Fruit fly (Drosophila melanogaster) whole organism, wandering third instar larva: ENCODE results near the gene Pdhb.

ENCODE experiments used
- CG9705 ChIP-seq: fragments of 200-800 bp; sonication (Bioruptor generic); optimal IDR thresholded peaks from 2 replicates; lab custom pipeline; 2018; ENCODE audit warnings: missing biosample characterization, mild to moderate bottlenecking, missing genetic modification characterization
- CrebA ChIP-seq: fragments of 200-800 bp; sonication (Bioruptor generic); optimal IDR thresholded peaks from 2 replicates; lab custom pipeline; 2016; ENCODE audit warnings: missing biosample characterization, mild to moderate bottlenecking, missing genetic modification characterization, borderline replicate concordance
- Dfd ChIP-seq: fragments of >200 bp; optimal IDR thresholded peaks from 2 replicates; lab custom pipeline; 2017; ENCODE audit warnings: missing biosample characterization, missing genetic modification characterization
- GATAd ChIP-seq: sonication (Bioruptor generic); optimal IDR thresholded peaks from 2 replicates; lab custom pipeline; 2016; ENCODE audit warnings: missing biosample characterization, missing genetic modification characterization
- Sp1 ChIP-seq: fragments of 200-800 bp; sonication (Bioruptor generic); optimal IDR thresholded peaks from 3 replicates; lab custom pipeline; 2019; ENCODE audit warnings: missing biosample characterization, mild to moderate bottlenecking, missing genetic modification characterization, moderate library complexity
- dl ChIP-seq, 2 experiments: fragments of 175-275, 200-275 bp in 1 of 2; fragments of 200-275 bp in 1 of 2; sonication (Bioruptor generic); optimal IDR thresholded peaks; lab custom pipeline; 2018; ENCODE audit warnings: mild to moderate bottlenecking in 2 of 2, missing biosample characterization in 2 of 2, missing genetic modification characterization in 2 of 2, moderate library complexity in 2 of 2; ENCODE audit not compliant: partially characterized antibody in 2 of 2, insufficient read depth in 1 of 2
- fru ChIP-seq: fragments of 200-800 bp; sonication (Bioruptor generic); optimal IDR thresholded peaks from 3 replicates; lab custom pipeline; 2016; ENCODE audit warnings: missing biosample characterization, mild to moderate bottlenecking, missing genetic modification characterization
- lola ChIP-seq: fragments of >200 bp; optimal IDR thresholded peaks from 2 replicates; lab custom pipeline; 2017; ENCODE audit warnings: missing biosample characterization, missing genetic modification characterization
- pan ChIP-seq: fragments of >200 bp; optimal IDR thresholded peaks from 2 replicates; lab custom pipeline; 2017
- psq ChIP-seq: fragments of 200-800 bp; sonication (Bioruptor generic); optimal IDR thresholded peaks from 3 replicates; lab custom pipeline; 2017; ENCODE audit warnings: missing biosample characterization, mild to moderate bottlenecking, missing genetic modification characterization, moderate library complexity

- TF ChIP-seq fru (GFP tag; lab: Kevin White, UChicago) (no peak), CG9705 (GFP tag; lab: Kevin White, UChicago) (no peak), lola (GFP tag; lab: Kevin White, UChicago) (no peak), Sp1 (GFP tag; lab: Kevin White, UChicago) (no peak), dl (GFP tag; optimal IDR thresholded peaks at IDR 0.05; lab: Kevin White, UChicago; ENCODE audit: insufficient read depth in 1 of 2, partially characterized antibody in 2 of 2) (no peak), pan (lab: Kevin White, UChicago) (no peak), GATAd (GFP tag; lab: Kevin White, UChicago) (no peak), CrebA (GFP tag; lab: Kevin White, UChicago) (no peak), psq (GFP tag; lab: Kevin White, UChicago) (no peak), Dfd (no peak)
Observed at dm6 chr3R:29086896-29087295, 26.0 kb upstream of the Pdhb start.
